Worm (Caenorhabditis elegans) whole organism, young adult: ENCODE measurements around the gene F26A1.8.

Source experiments
- B0019.2 ChIP-seq: fragments of 200-800 bp; sonication (Bioruptor generic); conservative IDR thresholded peaks from 2 replicates; pipeline ENCODE4 v1.3.6; 2022; ENCODE audit warnings: missing genetic modification reagents, missing genetic modification characterization, missing compliant biosample characterization
- B0261.1 ChIP-seq: sonication (generic microtip); optimal IDR thresholded peaks from 2 replicates; lab custom pipeline; 2016; ENCODE audit warnings: mild to moderate bottlenecking, missing genetic modification characterization, moderate library complexity, missing compliant biosample characterization
- C06A6.2 ChIP-seq: fragments of 200-800 bp; sonication (Bioruptor generic); conservative IDR thresholded peaks from 2 replicates; pipeline ENCODE4 v1.3.6; 2022; ENCODE audit warnings: missing genetic modification characterization, missing compliant biosample characterization
- F10E7.11 ChIP-seq: sonication (generic microtip); optimal IDR thresholded peaks from 2 replicates; lab custom pipeline; 2017; ENCODE audit warnings: mild to moderate bottlenecking, missing genetic modification characterization, moderate library complexity, missing compliant biosample characterization
- F23B12.7 ChIP-seq: sonication (generic microtip); optimal IDR thresholded peaks from 2 replicates; lab custom pipeline; 2017; ENCODE audit warnings: missing genetic modification characterization, mild to moderate bottlenecking, missing compliant biosample characterization, antibody characterized with exemption, moderate library complexity; ENCODE audit not compliant: insufficient read depth
- F49E8.2 ChIP-seq: sonication (generic microtip); optimal IDR thresholded peaks from 3 replicates; lab custom pipeline; 2017; ENCODE audit warnings: missing genetic modification characterization, mild to moderate bottlenecking, missing compliant biosample characterization, antibody characterized with exemption, moderate library complexity; ENCODE audit not compliant: insufficient read depth
- F57C9.4 ChIP-seq: sonication (generic microtip); optimal IDR thresholded peaks from 2 replicates; lab custom pipeline; 2017; ENCODE audit warnings: mild to moderate bottlenecking, missing genetic modification characterization, missing compliant biosample characterization
- K12H6.12 ChIP-seq: fragments of 200-800 bp; sonication (Bioruptor generic); optimal IDR thresholded peaks from 2 replicates; lab custom pipeline; 2018; ENCODE audit warnings: mild to moderate bottlenecking, missing genetic modification characterization, missing compliant biosample characterization
- T07F8.4 ChIP-seq: sonication (generic microtip); optimal IDR thresholded peaks from 2 replicates; lab custom pipeline; 2016; ENCODE audit warnings: mild to moderate bottlenecking, missing genetic modification characterization, moderate library complexity, missing compliant biosample characterization
- T26A5.8 ChIP-seq: sonication (generic microtip); optimal IDR thresholded peaks from 2 replicates; lab custom pipeline; 2016; ENCODE audit warnings: missing genetic modification characterization, missing compliant biosample characterization
- Y79H2A.3 ChIP-seq: fragments of 200-800 bp; sonication (Bioruptor generic); conservative IDR thresholded peaks from 2 replicates; pipeline ENCODE4 v1.3.6; 2022; ENCODE audit warnings: missing genetic modification reagents, missing genetic modification characterization, missing compliant biosample characterization
- ama-1 ChIP-seq, 3 experiments: fragments of 150-350 bp in 1 of 3; sonication (generic microtip) in 2 of 3; optimal IDR thresholded peaks; 2 replicates each; lab custom pipeline; 2014 to 2018; ENCODE audit warnings: missing biosample characterization in 2 of 3, missing genetic modification characterization in 2 of 3, missing genetic modification reagents in 2 of 3
- aptf-2 ChIP-seq: fragments of 200-800 bp; sonication (Bioruptor generic); conservative IDR thresholded peaks from 2 replicates; pipeline ENCODE4 v1.3.6; 2022; ENCODE audit warnings: missing genetic modification reagents, missing genetic modification characterization, missing compliant biosample characterization
- atf-7 ChIP-seq: sonication (generic microtip); optimal IDR thresholded peaks from 2 replicates; lab custom pipeline; 2017; ENCODE audit warnings: mild to moderate bottlenecking, missing genetic modification characterization, missing compliant biosample characterization
- athp-1 ChIP-seq: sonication (generic microtip); optimal IDR thresholded peaks from 2 replicates; lab custom pipeline; 2017; ENCODE audit warnings: mild to moderate bottlenecking, missing genetic modification characterization, missing compliant biosample characterization
- attf-5 ChIP-seq: fragments of 200-800 bp; sonication (Bioruptor generic); optimal IDR thresholded peaks from 2 replicates; lab custom pipeline; 2018; ENCODE audit warnings: mild to moderate bottlenecking, missing genetic modification characterization, missing compliant biosample characterization
- bed-2 ChIP-seq: fragments of 200-800 bp; sonication (Bioruptor generic); IDR thresholded peaks from 2 replicates; pipeline ENCODE4 v1.3.6; 2022; ENCODE audit warnings: missing genetic modification reagents, missing genetic modification characterization, missing compliant biosample characterization
- cebp-1 ChIP-seq, 2 experiments: fragments of 200-800 bp in 1 of 2; sonication (Bioruptor generic) in 1 of 2; sonication (generic microtip) in 1 of 2; IDR thresholded peaks in 1 of 2; optimal IDR thresholded peaks in 1 of 2; 2 replicates each; pipeline versions ENCODE4 v1.3.6 to Lab custom; 2017 to 2022; ENCODE audit warnings: missing compliant biosample characterization in 2 of 2, missing genetic modification characterization in 2 of 2, mild to moderate bottlenecking in 1 of 2, missing genetic modification reagents in 1 of 2, moderate library complexity in 1 of 2
- cebp-2 ChIP-seq: fragments of 200-800 bp; sonication (Bioruptor generic); IDR thresholded peaks from 2 replicates; pipeline ENCODE4 v1.3.6; 2022; ENCODE audit warnings: missing genetic modification characterization, missing compliant biosample characterization
- ceh-40 ChIP-seq: fragments of 200-800 bp; sonication (Bioruptor generic); IDR thresholded peaks from 2 replicates; pipeline ENCODE4 v1.3.6; 2022; ENCODE audit warnings: missing genetic modification characterization, missing compliant biosample characterization
- ceh-91 ChIP-seq: fragments of 200-800 bp; sonication (Bioruptor generic); IDR thresholded peaks from 2 replicates; pipeline ENCODE4 v1.3.6; 2022; ENCODE audit warnings: missing genetic modification reagents, missing genetic modification characterization, missing compliant biosample characterization
- dpl-1 ChIP-seq: fragments of 150-350 bp; optimal IDR thresholded peaks from 2 replicates; lab custom pipeline; 2014; ENCODE audit warnings: missing biosample characterization, missing genetic modification reagents, missing genetic modification characterization
- hlh-12 ChIP-seq: sonication (generic microtip); optimal IDR thresholded peaks from 2 replicates; lab custom pipeline; 2016; ENCODE audit warnings: missing genetic modification characterization, missing compliant biosample characterization
- hmg-20 ChIP-seq: fragments of 200-800 bp; sonication (Bioruptor generic); IDR thresholded peaks from 2 replicates; pipeline ENCODE4 v1.3.6; 2022; ENCODE audit warnings: missing genetic modification reagents, missing genetic modification characterization, missing compliant biosample characterization
- hsf-1 ChIP-seq: fragments of 200-800 bp; sonication (Bioruptor generic); IDR thresholded peaks from 2 replicates; pipeline ENCODE4 v1.3.6; 2022; ENCODE audit warnings: missing genetic modification reagents, missing genetic modification characterization, missing compliant biosample characterization
- lin-54 ChIP-seq: fragments of 200-800 bp; sonication (Bioruptor generic); optimal IDR thresholded peaks from 2 replicates; lab custom pipeline; 2018; ENCODE audit warnings: mild to moderate bottlenecking, missing genetic modification characterization, missing compliant biosample characterization
- madf-6 ChIP-seq: fragments of 200-800 bp; sonication (Bioruptor generic); IDR thresholded peaks from 2 replicates; pipeline ENCODE4 v1.3.6; 2022; ENCODE audit warnings: missing genetic modification reagents, missing genetic modification characterization, missing compliant biosample characterization
- madf-8 ChIP-seq: fragments of 200-800 bp; sonication (Bioruptor generic); conservative IDR thresholded peaks from 2 replicates; pipeline ENCODE4 v1.3.6; 2022; ENCODE audit warnings: missing genetic modification reagents, missing genetic modification characterization, missing compliant biosample characterization
- mel-28 ChIP-seq: sonication (generic microtip); optimal IDR thresholded peaks from 2 replicates; lab custom pipeline; 2016; ENCODE audit warnings: borderline replicate concordance, mild to moderate bottlenecking, missing genetic modification characterization, missing compliant biosample characterization
- nhr-120 ChIP-seq: fragments of 200-800 bp; sonication (Bioruptor generic); IDR thresholded peaks from 2 replicates; pipeline ENCODE4 v1.3.6; 2022; ENCODE audit warnings: missing genetic modification characterization, missing compliant biosample characterization
- nhr-179 ChIP-seq: sonication (generic microtip); optimal IDR thresholded peaks from 2 replicates; lab custom pipeline; 2016; ENCODE audit warnings: mild to moderate bottlenecking, missing genetic modification characterization, missing compliant biosample characterization
- repo-1 ChIP-seq: sonication (generic microtip); optimal IDR thresholded peaks from 2 replicates; lab custom pipeline; 2017; ENCODE audit warnings: mild to moderate bottlenecking, missing genetic modification characterization, missing compliant biosample characterization
- somi-1 ChIP-seq: fragments of 200-800 bp; sonication (Bioruptor generic); optimal IDR thresholded peaks from 2 replicates; lab custom pipeline; 2018; ENCODE audit warnings: mild to moderate bottlenecking, missing genetic modification characterization, missing compliant biosample characterization
- zfh-2 ChIP-seq: fragments of 200-800 bp; sonication (Bioruptor generic); conservative IDR thresholded peaks from 2 replicates; pipeline ENCODE4 v1.3.6; 2022; ENCODE audit warnings: missing genetic modification reagents, missing genetic modification characterization, missing compliant biosample characterization
- ztf-25 ChIP-seq: fragments of 200-800 bp; sonication (Bioruptor generic); IDR thresholded peaks from 2 replicates; pipeline ENCODE4 v1.3.6; 2022; ENCODE audit warnings: missing genetic modification reagents, missing genetic modification characterization, missing compliant biosample characterization

The F26A1.8 gene

ce11 chrIII:4837429-4837828 lies 15.4 kb upstream of the F26A1.8 start, which contains the start of the genes acbp-7 and F26A1.19:
TSS of gene acbp-7 (plus strand) at chrIII:4837729.
TSS of gene F26A1.19 (plus strand) at chrIII:4837731.
- TF ChIP-seq ama-1 (optimal IDR thresholded peaks at IDR 0.05; lab: Kevin White, UChicago) = no peak
- no peak for TF ChIP-seq ama-1 (GFP tag; optimal IDR thresholded peaks at IDR 0.05; lab: Kevin White, UChicago)
- TF ChIP-seq nhr-120 (GFP tag; lab: Robert Waterston, UW) = no peak
- TF ChIP-seq cebp-2 (GFP tag; lab: Robert Waterston, UW) = no peak
- TF ChIP-seq repo-1 = no peak
- no peak for TF ChIP-seq C06A6.2 (GFP tag; lab: Robert Waterston, UW)
- TF ChIP-seq madf-6 (GFP tag; lab: Robert Waterston, UW) = no peak
- TF ChIP-seq F10E7.11 (tag; lab: Kevin White, UChicago) = no peak
- TF ChIP-seq B0019.2 (GFP tag; lab: Robert Waterston, UW) = no peak
- TF ChIP-seq F57C9.4 (tag; lab: Kevin White, UChicago) = no peak
- no peak for TF ChIP-seq F49E8.2 (tag; lab: Kevin White, UChicago)
- no peak for TF ChIP-seq madf-8 (GFP tag; lab: Robert Waterston, UW)
- no peak for TF ChIP-seq cebp-1 (GFP tag; IDR thresholded peaks at IDR 0.05; lab: Robert Waterston, UW)
- TF ChIP-seq cebp-1 (tag; optimal IDR thresholded peaks at IDR 0.05; lab: Kevin White, UChicago) = no peak
- TF ChIP-seq aptf-2 (GFP tag; lab: Robert Waterston, UW) = no peak
- TF ChIP-seq bed-2 (GFP tag; lab: Robert Waterston, UW) = no peak

ce11 chrIII:4830207-4830606 lies 8.2 kb upstream of the F26A1.8 start, which contains the start of gene nspd-9:
TSS of gene nspd-9 (minus strand) at chrIII:4830307.
- TF ChIP-seq ceh-91 (GFP tag; lab: Robert Waterston, UW) (no peak), T07F8.4 (tag; lab: Kevin White, UChicago) (no peak), dpl-1 (no peak), ceh-40 (GFP tag; lab: Robert Waterston, UW) (no peak), hsf-1 (GFP tag; lab: Robert Waterston, UW) (no peak), B0261.1 (no peak), K12H6.12 (tag; lab: Kevin White, UChicago) (no peak), F23B12.7 (tag; lab: Kevin White, UChicago) (no peak)

- TF ChIP-seq attf-5 (GFP tag; lab: Kevin White, UChicago) (no peak), madf-8 (GFP tag; lab: Robert Waterston, UW) (no peak), hmg-20 (GFP tag; lab: Robert Waterston, UW) (no peak), K12H6.12 (tag; lab: Kevin White, UChicago) (no peak), ztf-25 (GFP tag; lab: Robert Waterston, UW) (no peak)
Measured at ce11 chrIII:4829440-4829839, 7.4 kb upstream of the F26A1.8 start, which contains the start of gene F26A1.9. TSS of gene F26A1.9 (minus strand) at chrIII:4829540.

ce11 chrIII:4826606-4827005 lies 4.6 kb upstream of the F26A1.8 start, which contains the start of gene F26A1.3:
TSS of gene F26A1.3 (plus strand) at chrIII:4826906.
- no peak for TF ChIP-seq atf-7 (tag; lab: Kevin White, UChicago)
- no peak for TF ChIP-seq F10E7.11 (tag; lab: Kevin White, UChicago)
- no peak for TF ChIP-seq mel-28
- TF ChIP-seq hlh-12 (tag; lab: Kevin White, UChicago) = no peak
- TF ChIP-seq C06A6.2 (GFP tag; lab: Robert Waterston, UW) = no peak
- no peak for TF ChIP-seq nhr-120 (GFP tag; lab: Robert Waterston, UW)
- no peak for TF ChIP-seq Y79H2A.3 (GFP tag; lab: Robert Waterston, UW)
- no peak for TF ChIP-seq zfh-2
- TF ChIP-seq somi-1 = no peak
- TF ChIP-seq athp-1 (tag; lab: Kevin White, UChicago) = no peak
- no peak for TF ChIP-seq attf-5 (GFP tag; lab: Kevin White, UChicago)
- no peak for TF ChIP-seq T26A5.8 (tag; lab: Kevin White, UChicago)
- no peak for TF ChIP-seq lin-54
- TF ChIP-seq nhr-179 (tag; lab: Kevin White, UChicago) = no peak
- no peak for TF ChIP-seq ztf-25 (GFP tag; lab: Robert Waterston, UW)
